Worm (Caenorhabditis elegans) whole organism, dauer: ENCODE measurements around the gene Y44A6D.5.

Experiments used
- unc-62 ChIP-seq: sonication (generic microtip); optimal IDR thresholded peaks from 2 replicates; lab custom pipeline; 2017; ENCODE audit warnings: missing biosample characterization, missing genetic modification reagents, missing genetic modification characterization

The Y44A6D.5 gene

ce11 chrV:20780400-20780799 is 22.4 kb downstream of the Y44A6D.5 start, which contains the start of gene hif-1:
Gene hif-1 (plus strand): TSS chrV:20780407.
- no peak for TF ChIP-seq unc-62 (GFP tag; lab: Kevin White, UChicago)

DNA sequence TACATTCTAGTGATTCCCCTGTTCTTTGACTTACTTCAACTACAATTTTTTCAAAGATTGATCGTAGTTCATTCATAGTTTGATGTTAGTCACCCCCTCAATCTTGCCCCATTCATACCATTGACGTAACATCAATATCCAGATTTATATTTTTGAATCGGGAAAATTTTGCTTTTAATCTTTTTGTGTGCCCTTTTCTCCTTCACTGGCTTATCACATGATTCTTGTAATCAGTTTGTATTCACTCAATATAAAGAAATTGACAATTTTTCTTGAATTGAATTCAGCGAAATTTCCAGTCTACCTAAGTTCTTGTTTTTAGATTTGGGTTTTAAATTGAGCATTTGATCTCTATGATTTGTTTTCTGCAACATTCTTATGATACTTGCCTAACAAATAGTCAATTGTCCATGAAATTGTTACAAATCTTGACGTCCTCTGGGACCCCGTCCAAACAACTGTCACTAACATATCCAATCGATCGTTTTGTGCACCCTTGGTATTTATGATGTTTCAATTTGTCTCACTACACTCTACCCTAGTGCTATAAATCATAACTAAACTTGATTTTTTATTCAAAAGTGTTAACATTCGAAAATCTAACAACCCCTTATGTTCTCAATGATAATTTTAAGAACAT is 23.0 kb downstream of the Y44A6D.5 start:
- TF ChIP-seq unc-62 (GFP tag; lab: Kevin White, UChicago), result no peak

ce11 chrV:20778886-20779285 is 23.9 kb downstream of the Y44A6D.5 start:
- TF ChIP-seq unc-62 (GFP tag; lab: Kevin White, UChicago), result no peak

- no peak for TF ChIP-seq unc-62 (GFP tag; lab: Kevin White, UChicago)
These were observed 24.5 kb downstream of the Y44A6D.5 start for ce11 chrV:20778257-20778697.

DNA sequence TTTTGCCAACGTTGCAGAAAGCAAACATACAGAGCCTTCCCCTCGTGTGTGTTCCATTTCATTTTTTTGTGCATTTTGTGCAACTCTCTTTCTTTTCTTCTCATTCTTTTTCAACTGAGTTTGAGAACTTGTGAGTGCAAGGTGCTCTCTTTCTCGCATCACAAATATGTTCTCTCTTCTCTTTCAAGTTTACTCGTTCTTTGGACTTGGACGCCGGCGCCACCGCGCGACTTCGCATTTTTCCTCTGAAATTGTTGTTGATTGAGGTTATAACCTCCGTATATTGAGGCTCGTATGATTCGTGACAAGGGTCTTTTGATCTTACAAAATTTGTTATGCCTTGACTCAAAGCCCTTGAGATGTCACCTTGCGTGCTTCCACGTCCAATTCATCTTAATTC is 26.0 kb downstream of the Y44A6D.5 start:
- TF ChIP-seq unc-62 (GFP tag; lab: Kevin White, UChicago), result no peak

DNA sequence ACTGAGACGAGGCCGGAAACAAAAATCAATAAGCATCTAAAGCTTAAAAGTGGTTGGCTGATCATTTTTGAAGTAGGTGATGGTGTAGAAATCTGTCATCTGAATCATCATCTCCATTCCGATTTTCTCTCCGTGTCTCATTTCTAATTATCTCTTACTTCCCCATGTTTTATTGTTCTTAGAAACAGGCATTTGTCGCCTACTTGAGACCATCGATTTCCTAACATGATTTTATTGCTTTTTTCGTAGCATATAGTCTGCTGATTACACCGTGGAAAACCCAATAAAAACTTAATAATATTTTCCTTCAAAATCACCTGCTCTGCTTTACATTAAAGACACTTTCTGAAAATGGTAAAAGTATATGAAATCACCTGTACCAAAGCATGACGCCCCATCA is 27.5 kb downstream of the Y44A6D.5 start, which contains the start of gene F38A6.4:
TSS of gene F38A6.4 (minus strand) at position 101 of the 400 bp plus-strand sequence.
- TF ChIP-seq unc-62 (GFP tag; lab: Kevin White, UChicago), result no peak

DNA sequence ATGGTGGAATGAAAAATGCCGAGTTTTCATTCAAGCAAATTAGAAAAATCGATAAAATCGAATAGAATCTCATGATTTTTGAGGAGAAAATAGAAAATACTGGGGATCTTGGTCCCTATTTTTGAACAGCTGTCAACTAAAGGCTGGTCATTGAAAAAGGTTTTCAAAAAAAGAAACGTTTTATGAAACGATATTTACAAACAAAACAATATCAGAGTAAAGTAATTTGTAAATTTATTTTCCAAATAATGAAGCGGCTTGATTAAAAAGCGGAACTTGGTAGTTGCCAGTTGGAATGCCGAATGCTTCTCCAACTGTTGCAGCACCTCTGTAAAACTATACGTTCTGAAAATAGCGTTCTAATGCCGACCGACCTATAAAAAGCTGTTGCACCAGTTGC is 29.2 kb downstream of the Y44A6D.5 start, which contains the start of gene F38A6.5:
TSS of gene F38A6.5 (minus strand) at position 101 of the 400 bp plus-strand sequence.
- TF ChIP-seq unc-62 (GFP tag; lab: Kevin White, UChicago), result no peak

DNA sequence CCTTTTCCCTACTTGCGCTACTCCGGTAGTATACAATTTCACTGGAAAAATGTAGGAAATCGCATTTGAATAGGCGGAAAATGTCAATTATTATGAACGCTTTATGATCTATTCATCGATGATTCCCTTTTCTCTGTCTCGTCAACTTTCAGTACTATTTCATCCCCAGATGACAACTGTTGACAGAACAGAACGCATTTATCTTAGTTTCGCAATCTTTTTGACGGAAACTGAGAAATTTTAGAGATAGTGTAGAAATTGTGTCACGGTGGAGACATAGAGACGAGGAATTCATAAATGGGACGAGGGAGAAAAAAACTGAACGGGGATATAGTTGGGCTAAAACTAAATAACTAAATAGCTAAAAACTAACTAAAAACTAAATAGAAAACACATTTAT is 31.1 kb downstream of the Y44A6D.5 start:
- no peak for TF ChIP-seq unc-62 (GFP tag; lab: Kevin White, UChicago)

- no peak for TF ChIP-seq unc-62 (GFP tag; lab: Kevin White, UChicago)
These were observed 32.0 kb downstream of the Y44A6D.5 start for ce11 chrV:20770846-20771245.

ce11 chrV:20770061-20770460 is 32.7 kb downstream of the Y44A6D.5 start, which contains the start of gene elp-1:
Gene elp-1 (minus strand): TSS chrV:20770161.
- TF ChIP-seq unc-62 (GFP tag; lab: Kevin White, UChicago), result no peak

DNA sequence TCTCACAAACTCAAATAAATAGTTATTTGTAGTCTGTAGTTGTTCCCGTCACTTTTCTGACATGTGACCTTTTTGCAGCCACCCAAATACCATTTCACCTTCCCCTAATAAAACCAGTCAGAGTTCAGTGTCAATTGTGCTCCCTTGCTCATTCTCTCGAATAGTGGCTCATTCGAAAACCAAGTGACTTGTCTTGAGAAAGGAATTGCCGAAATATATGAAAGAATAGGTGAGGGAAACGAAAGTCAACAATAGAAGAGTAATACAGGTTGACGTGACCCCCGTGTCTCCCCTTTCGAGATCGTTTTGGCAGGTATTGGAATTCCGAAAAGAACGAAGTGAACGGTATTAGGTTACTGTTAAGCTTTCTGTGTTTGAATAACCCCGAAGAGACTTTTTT is 39.6 kb downstream of the Y44A6D.5 start:
- no peak for TF ChIP-seq unc-62 (GFP tag; lab: Kevin White, UChicago)

DNA sequence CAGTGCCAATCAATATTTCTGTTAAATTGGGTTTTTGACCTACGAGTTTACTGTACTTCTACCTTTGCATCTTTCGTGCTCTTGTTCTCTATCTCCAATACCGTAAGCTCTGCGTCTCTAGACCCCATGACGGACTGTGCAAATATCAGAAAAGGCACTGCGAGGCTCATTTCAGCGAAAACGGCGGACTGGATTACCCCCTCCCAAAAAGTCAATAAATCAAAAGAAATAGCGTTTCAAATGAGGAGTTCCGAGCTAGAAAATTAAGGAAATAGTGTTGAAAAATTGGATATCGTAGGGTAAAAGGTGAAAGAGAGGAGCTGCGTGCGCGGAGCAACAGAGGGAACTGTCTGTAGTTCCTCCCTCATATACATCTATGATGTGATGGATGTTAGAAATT is 41.0 kb downstream of the Y44A6D.5 start:
- no peak for TF ChIP-seq unc-62 (GFP tag; lab: Kevin White, UChicago)

DNA sequence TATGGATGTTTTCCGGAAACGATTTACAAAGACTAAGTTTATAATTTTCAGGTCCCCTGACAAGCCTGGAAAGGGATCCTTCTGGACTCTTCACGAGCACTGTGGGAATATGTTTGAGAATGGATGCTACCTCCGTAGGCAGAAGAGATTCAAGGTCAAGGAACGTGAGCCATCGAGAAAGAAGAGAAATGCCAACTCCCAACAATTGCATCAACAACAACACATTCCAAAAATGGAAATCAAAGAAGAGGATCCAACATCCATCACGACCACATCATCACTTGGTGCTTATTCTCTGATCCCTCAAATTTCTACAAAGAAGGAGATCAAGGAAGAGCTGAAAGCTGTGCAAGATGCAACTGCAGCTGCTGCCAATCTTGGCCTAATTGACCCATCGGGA is 44.7 kb downstream of the Y44A6D.5 start:
- no peak for TF ChIP-seq unc-62 (GFP tag; lab: Kevin White, UChicago)

ce11 chrV:20757255-20757654 is 45.6 kb downstream of the Y44A6D.5 start:
- no peak for TF ChIP-seq unc-62 (GFP tag; lab: Kevin White, UChicago)

ce11 chrV:20756385-20756996 is 46.3 kb downstream of the Y44A6D.5 start:
- no peak for TF ChIP-seq unc-62 (GFP tag; lab: Kevin White, UChicago)

- no peak for TF ChIP-seq unc-62 (GFP tag; lab: Kevin White, UChicago)
These were observed 47.3 kb downstream of the Y44A6D.5 start for ce11 chrV:20755494-20755893.
